Worm (Caenorhabditis elegans) whole organism, L2 larva: ENCODE measurements around the gene srdh-1.

Source experiments
- R02D3.7 ChIP-seq: fragments of 150-350 bp; optimal IDR thresholded peaks from 2 replicates; lab custom pipeline; 2014; ENCODE audit warnings: missing biosample characterization, missing genetic modification characterization
- ama-1 ChIP-seq: fragments of 150-350 bp; optimal IDR thresholded peaks from 2 replicates; lab custom pipeline; 2018; ENCODE audit warnings: inconsistent platforms
- egl-27 ChIP-seq: sonication (generic microtip); optimal IDR thresholded peaks from 3 replicates; lab custom pipeline; 2017; ENCODE audit warnings: missing biosample characterization, missing genetic modification reagents, missing genetic modification characterization

DNA sequence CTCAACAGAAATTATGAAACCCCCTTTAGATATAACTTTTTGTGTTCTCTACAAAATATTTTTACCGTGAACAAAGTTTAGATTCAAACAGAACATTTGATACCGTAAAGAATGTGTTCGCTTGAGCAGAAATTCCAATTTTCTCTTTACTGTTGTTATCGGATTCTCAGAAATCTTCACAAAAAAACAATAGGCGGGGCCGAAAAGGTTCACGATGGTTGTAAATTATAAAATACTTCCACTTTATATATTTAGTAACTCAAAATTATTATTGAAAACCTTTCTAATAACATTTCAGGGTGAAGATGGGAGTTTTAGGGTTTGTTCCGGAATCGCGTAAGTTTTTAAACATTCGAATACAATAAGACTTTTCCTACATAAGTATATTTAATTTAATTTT lies 26.3 kb upstream of the srdh-1 start, which contains the start of gene nlp-5:
- TF ChIP-seq ama-1 (lab: Kevin White, UChicago) (no peak), R02D3.7 (no peak), egl-27 (tag; lab: Kevin White, UChicago) (no peak)
